Worm (Caenorhabditis elegans): Measurements from ENCODE around the gene srd-54.

srd-54 gene

DNA sequence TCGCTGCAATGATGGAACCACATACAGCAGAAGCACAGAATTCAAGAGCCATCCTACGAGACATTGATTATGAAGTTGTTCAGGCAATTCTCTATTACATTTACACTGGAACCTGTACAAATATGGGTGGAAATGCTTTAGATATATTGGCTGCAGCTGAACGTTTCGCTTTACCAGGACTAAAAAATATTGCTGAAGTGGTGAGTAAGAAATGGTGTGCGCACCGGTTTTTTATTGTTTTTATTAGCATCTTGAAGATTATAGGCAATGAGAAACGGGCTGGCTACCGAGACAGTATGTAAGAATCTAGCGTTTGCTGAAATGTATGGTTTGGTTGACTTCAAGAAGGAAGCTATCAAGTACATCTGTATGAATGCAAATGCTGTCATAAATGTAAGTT is 36.3 kb upstream of the srd-54 start:
- no peak for TF ChIP-seq tra-4 (tag; optimal IDR thresholded peaks at IDR 0.05)
- TF ChIP-seq aly-1 (tag; optimal IDR thresholded peaks at IDR 0.05): no peak
- TF ChIP-seq hnd-1 (tag; optimal IDR thresholded peaks at IDR 0.05): no peak

DNA sequence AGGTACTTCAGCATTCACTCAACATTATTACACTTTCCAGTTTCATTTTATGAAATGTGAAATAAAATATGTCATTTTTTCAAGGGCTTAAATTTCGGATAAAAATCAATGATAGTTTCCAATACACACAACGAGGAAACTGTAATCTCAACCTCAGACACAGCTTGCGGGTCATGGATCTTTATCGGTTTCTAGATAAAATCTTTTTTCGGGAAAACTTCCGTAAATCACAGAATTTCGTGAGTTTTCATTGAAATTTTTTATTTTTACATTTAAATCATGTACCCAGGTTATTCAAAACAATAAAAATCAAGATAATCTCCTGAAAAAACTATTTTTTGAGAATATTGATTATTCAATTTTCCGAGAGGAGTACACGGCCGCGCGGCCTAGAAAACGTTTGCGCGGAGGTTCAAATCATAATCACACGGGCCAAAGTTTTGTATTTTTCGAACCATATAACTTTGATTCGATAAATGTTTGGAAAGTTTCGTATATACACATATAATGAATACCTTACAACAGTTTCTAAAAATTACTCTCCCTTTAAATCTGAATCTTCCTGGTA is 35.1 kb upstream of the srd-54 start:
- TF ChIP-seq hnd-1 (tag; optimal IDR thresholded peaks at IDR 0.05): no peak
- no peak for TF ChIP-seq ets-7 (tag; optimal IDR thresholded peaks at IDR 0.05)
- TF ChIP-seq ceh-13 (GFP tag; optimal IDR thresholded peaks at IDR 0.05): no peak
- no peak for TF ChIP-seq aly-1 (tag; optimal IDR thresholded peaks at IDR 0.05)
- no peak for TF ChIP-seq tra-4 (tag; optimal IDR thresholded peaks at IDR 0.05)
- no peak for TF ChIP-seq B0310.2 (tag; optimal IDR thresholded peaks at IDR 0.05)
- TF ChIP-seq F13C5.2 (tag; optimal IDR thresholded peaks at IDR 0.05): no peak
- no peak for TF ChIP-seq hmbx-1 (tag; optimal IDR thresholded peaks at IDR 0.05)
- no peak for TF ChIP-seq hmg-4 (GFP tag; optimal IDR thresholded peaks at IDR 0.05)
- TF ChIP-seq pes-1 (GFP tag; IDR thresholded peaks at IDR 0.05): no peak
- TF ChIP-seq flt-1 (GFP tag; IDR thresholded peaks at IDR 0.05): no peak
- no peak for TF ChIP-seq ceh-36 (tag; optimal IDR thresholded peaks at IDR 0.05)
- TF ChIP-seq scrt-1 (GFP tag; IDR thresholded peaks at IDR 0.05): no peak

ce11 chrII:7398712-7399111 is 33.7 kb upstream of the srd-54 start, which contains the start of gene C07D10.1:
TSS of gene C07D10.1 (plus strand) at chrII:7399012.
- TF ChIP-seq tbx-37 (GFP tag; conservative IDR thresholded peaks at IDR 0.05) (no peak), F13C5.2 (tag; optimal IDR thresholded peaks at IDR 0.05) (no peak), hnd-1 (tag; optimal IDR thresholded peaks at IDR 0.05) (no peak), ama-1 (optimal IDR thresholded peaks at IDR 0.05) (no peak), tra-4 (tag; optimal IDR thresholded peaks at IDR 0.05) (no peak)

DNA sequence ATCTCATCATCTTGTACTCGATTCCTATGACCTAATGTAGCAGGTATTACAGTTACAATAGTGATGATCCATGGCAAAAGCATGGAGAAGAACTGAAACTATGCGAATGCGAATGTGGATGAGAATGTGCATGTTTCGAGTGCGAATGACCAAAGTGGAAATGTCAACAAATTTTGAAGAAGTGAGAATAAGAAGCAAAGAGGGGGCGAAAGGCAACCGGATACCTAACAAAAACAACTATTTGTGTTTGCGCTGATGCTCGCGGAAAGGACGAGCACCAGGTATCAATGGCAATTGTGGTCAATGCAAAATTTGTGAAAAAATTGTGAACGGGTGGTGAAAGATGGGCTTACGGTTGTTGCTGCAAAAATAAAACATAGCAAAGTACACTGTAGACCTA is 29.8 kb upstream of the srd-54 start, which contains the start of gene nas-7:
nas-7 (minus strand) TSS at position 101 of the 400 bp plus-strand sequence.
- TF ChIP-seq hnd-1 (tag; optimal IDR thresholded peaks at IDR 0.05): no peak
- no peak for TF ChIP-seq ama-1 (optimal IDR thresholded peaks at IDR 0.05)
- TF ChIP-seq hmbx-1 (tag; optimal IDR thresholded peaks at IDR 0.05): no peak
- no peak for TF ChIP-seq ceh-13 (GFP tag; optimal IDR thresholded peaks at IDR 0.05)
- TF ChIP-seq scrt-1 (GFP tag; IDR thresholded peaks at IDR 0.05): no peak
- no peak for TF ChIP-seq F13C5.2 (tag; optimal IDR thresholded peaks at IDR 0.05)
- no peak for TF ChIP-seq ceh-36 (tag; optimal IDR thresholded peaks at IDR 0.05)
- no peak for TF ChIP-seq tbx-11 (GFP tag; IDR thresholded peaks at IDR 0.05)
- no peak for TF ChIP-seq ets-7 (tag; optimal IDR thresholded peaks at IDR 0.05)
- TF ChIP-seq hmg-4 (GFP tag; optimal IDR thresholded peaks at IDR 0.05): no peak
- no peak for TF ChIP-seq pes-1 (GFP tag; IDR thresholded peaks at IDR 0.05)
- TF ChIP-seq B0310.2 (tag; optimal IDR thresholded peaks at IDR 0.05): no peak
- TF ChIP-seq aly-1 (tag; optimal IDR thresholded peaks at IDR 0.05): no peak
- TF ChIP-seq sea-1 (GFP tag; conservative IDR thresholded peaks at IDR 0.05): no peak
- no peak for TF ChIP-seq tbx-37 (GFP tag; conservative IDR thresholded peaks at IDR 0.05)
- no peak for TF ChIP-seq flt-1 (GFP tag; IDR thresholded peaks at IDR 0.05)
- no peak for TF ChIP-seq tra-4 (tag; optimal IDR thresholded peaks at IDR 0.05)

ce11 chrII:7404001-7404400 is 28.4 kb upstream of the srd-54 start:
- no peak for TF ChIP-seq B0310.2 (tag; optimal IDR thresholded peaks at IDR 0.05)
- no peak for TF ChIP-seq flt-1 (GFP tag; IDR thresholded peaks at IDR 0.05)
- TF ChIP-seq sea-1 (GFP tag; conservative IDR thresholded peaks at IDR 0.05): no peak
- TF ChIP-seq F13C5.2 (tag; optimal IDR thresholded peaks at IDR 0.05): no peak
- TF ChIP-seq ceh-13 (GFP tag; optimal IDR thresholded peaks at IDR 0.05): no peak
- TF ChIP-seq scrt-1 (GFP tag; IDR thresholded peaks at IDR 0.05): no peak
- TF ChIP-seq ama-1 (optimal IDR thresholded peaks at IDR 0.05): no peak
- TF ChIP-seq hmg-4 (GFP tag; optimal IDR thresholded peaks at IDR 0.05): no peak
- TF ChIP-seq hnd-1 (tag; optimal IDR thresholded peaks at IDR 0.05): no peak
- no peak for TF ChIP-seq ceh-36 (tag; optimal IDR thresholded peaks at IDR 0.05)
- TF ChIP-seq aly-1 (tag; optimal IDR thresholded peaks at IDR 0.05): no peak
- TF ChIP-seq hmbx-1 (tag; optimal IDR thresholded peaks at IDR 0.05): no peak
- no peak for TF ChIP-seq ets-7 (tag; optimal IDR thresholded peaks at IDR 0.05)
- no peak for TF ChIP-seq pes-1 (GFP tag; IDR thresholded peaks at IDR 0.05)
- TF ChIP-seq tbx-11 (GFP tag; IDR thresholded peaks at IDR 0.05): no peak

DNA sequence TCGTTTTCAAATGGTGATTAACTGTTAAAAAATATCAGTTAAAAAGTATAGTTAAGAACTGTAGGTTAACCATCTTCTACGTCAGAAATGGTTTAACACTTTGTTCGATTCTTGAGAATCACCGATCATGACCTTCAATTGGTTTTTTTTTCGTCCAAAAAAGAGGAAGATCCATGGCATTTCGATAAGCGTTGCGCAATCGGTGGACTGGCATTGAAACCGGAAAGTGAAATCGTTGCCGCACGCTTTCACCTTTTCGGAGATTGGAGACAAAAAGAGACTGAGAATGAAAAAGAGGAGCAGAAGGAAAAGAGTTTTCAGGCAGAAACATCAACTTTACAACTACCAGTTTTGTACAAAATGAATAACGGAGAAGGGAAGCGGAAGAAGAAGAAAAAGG is 27.2 kb upstream of the srd-54 start:
- TF ChIP-seq sea-1 (GFP tag; conservative IDR thresholded peaks at IDR 0.05) (no peak), tbx-37 (GFP tag; conservative IDR thresholded peaks at IDR 0.05) (no peak), B0310.2 (tag; optimal IDR thresholded peaks at IDR 0.05) (no peak), hmg-4 (GFP tag; optimal IDR thresholded peaks at IDR 0.05) (no peak), pes-1 (GFP tag; IDR thresholded peaks at IDR 0.05) (no peak), ceh-36 (tag; optimal IDR thresholded peaks at IDR 0.05) (no peak)

DNA sequence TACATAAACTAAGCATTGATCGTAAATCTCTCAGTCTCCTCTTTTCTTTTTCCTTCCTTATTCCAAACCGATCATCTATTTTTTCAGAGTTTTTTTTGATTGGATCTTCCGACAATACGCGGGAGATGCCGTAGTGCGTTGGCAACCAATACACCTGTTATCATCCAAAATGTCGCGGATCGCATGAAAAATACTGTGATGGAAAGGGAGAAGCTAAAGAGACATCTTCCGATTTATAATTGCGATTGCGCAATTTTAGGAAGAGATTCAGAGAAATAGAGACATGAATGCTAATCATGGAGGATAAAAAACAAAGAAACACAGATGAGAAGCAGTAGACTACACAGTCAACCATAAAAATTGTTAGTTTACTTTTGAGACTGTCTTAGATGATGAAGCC is 26.0 kb upstream of the srd-54 start:
- no peak for TF ChIP-seq flt-1 (GFP tag; IDR thresholded peaks at IDR 0.05)
- TF ChIP-seq ama-1 (optimal IDR thresholded peaks at IDR 0.05): no peak
- no peak for TF ChIP-seq scrt-1 (GFP tag; IDR thresholded peaks at IDR 0.05)

- TF ChIP-seq tbx-37 (GFP tag; conservative IDR thresholded peaks at IDR 0.05): no peak
- TF ChIP-seq ceh-36 (tag; optimal IDR thresholded peaks at IDR 0.05): no peak
- TF ChIP-seq tra-4 (tag; optimal IDR thresholded peaks at IDR 0.05): no peak
- TF ChIP-seq scrt-1 (GFP tag; IDR thresholded peaks at IDR 0.05): no peak
- no peak for TF ChIP-seq tbx-11 (GFP tag; IDR thresholded peaks at IDR 0.05)
- no peak for TF ChIP-seq ceh-13 (GFP tag; optimal IDR thresholded peaks at IDR 0.05)
- no peak for TF ChIP-seq hmg-4 (GFP tag; optimal IDR thresholded peaks at IDR 0.05)
- no peak for TF ChIP-seq pes-1 (GFP tag; IDR thresholded peaks at IDR 0.05)
- TF ChIP-seq sea-1 (GFP tag; conservative IDR thresholded peaks at IDR 0.05): no peak
Observed at ce11 chrII:7408192-7408591, 24.2 kb upstream of the srd-54 start, which contains the start of gene srd-55. TSS of gene srd-55 (plus strand) at chrII:7408492.

Measured in whole organism, early embryonic.